Fruit fly (Drosophila melanogaster) whole organism, embryonic: ENCODE results near the gene Ptpmeg2.

Source experiments
- Bgb ChIP-seq: fragments of 200-800 bp; sonication (Bioruptor generic); IDR thresholded peaks from 2 replicates; pipeline ENCODE4 v1.3.6; 2022; ENCODE audit warnings: missing biosample characterization, missing genetic modification characterization; ENCODE audit not compliant: partially characterized antibody
- CG11247 ChIP-seq: fragments of 200-800 bp; sonication (Bioruptor generic); IDR thresholded peaks from 2 replicates; pipeline ENCODE4 v1.3.6; 2022; ENCODE audit warnings: missing biosample characterization, missing genetic modification characterization
- CG12071 ChIP-seq: fragments of 200-800 bp; sonication (Bioruptor generic); optimal IDR thresholded peaks from 3 replicates; lab custom pipeline; 2018; ENCODE audit warnings: missing biosample characterization, mild to moderate bottlenecking, missing genetic modification characterization
- CG14710 ChIP-seq: fragments of 200-800 bp; sonication (Bioruptor generic); optimal IDR thresholded peaks from 3 replicates; lab custom pipeline; 2019; ENCODE audit warnings: missing biosample characterization, mild to moderate bottlenecking, missing genetic modification characterization, moderate library complexity
- CG16779 ChIP-seq: fragments of 200-800 bp; sonication (Bioruptor generic); IDR thresholded peaks from 2 replicates; pipeline ENCODE4 v1.3.6; 2022; ENCODE audit warnings: missing biosample characterization, missing genetic modification characterization
- CG16813 ChIP-seq: fragments of 200-800 bp; sonication (Bioruptor generic); IDR thresholded peaks from 3 replicates; pipeline ENCODE4 v1.3.6; 2022; ENCODE audit warnings: missing biosample characterization, missing genetic modification characterization; ENCODE audit not compliant: partially characterized antibody
- CG17328 ChIP-seq: fragments of 200-800 bp; sonication (Bioruptor generic); IDR thresholded peaks from 2 replicates; pipeline ENCODE4 v1.3.6; 2022; ENCODE audit warnings: missing biosample characterization, missing genetic modification characterization
- CG17359 ChIP-seq: fragments of 200-800 bp; sonication (Bioruptor generic); optimal IDR thresholded peaks from 3 replicates; lab custom pipeline; 2018; ENCODE audit warnings: missing biosample characterization, mild to moderate bottlenecking, missing genetic modification characterization, moderate library complexity
- CG17829 ChIP-seq: fragments of 200-800 bp; optimal IDR thresholded peaks from 2 replicates; lab custom pipeline; 2019; ENCODE audit warnings: missing biosample characterization, mild to moderate bottlenecking, missing genetic modification characterization, moderate library complexity
- CG17912 ChIP-seq: fragments of 200-800 bp; sonication (Bioruptor generic); optimal IDR thresholded peaks from 2 replicates; lab custom pipeline; 2018; ENCODE audit warnings: missing biosample characterization, mild to moderate bottlenecking, missing genetic modification characterization
- CG30403 ChIP-seq: fragments of 200-800 bp; sonication (Bioruptor generic); optimal IDR thresholded peaks from 3 replicates; lab custom pipeline; 2016; ENCODE audit warnings: missing biosample characterization, missing genetic modification characterization
- CG3163 ChIP-seq: fragments of 200-800 bp; sonication (Bioruptor generic); optimal IDR thresholded peaks from 3 replicates; lab custom pipeline; 2016; ENCODE audit warnings: missing biosample characterization, missing genetic modification characterization
- CG4282 ChIP-seq: fragments of 200-800 bp; sonication (Bioruptor generic); optimal IDR thresholded peaks from 2 replicates; lab custom pipeline; 2016; ENCODE audit warnings: missing biosample characterization, missing genetic modification characterization
- CG4730 ChIP-seq: fragments of 200-800 bp; sonication (Bioruptor generic); IDR thresholded peaks from 2 replicates; pipeline ENCODE4 v1.3.6; 2022; ENCODE audit warnings: missing biosample characterization, missing genetic modification characterization
- CG7963 ChIP-seq: fragments of 200-800 bp; sonication (Bioruptor generic); IDR thresholded peaks from 3 replicates; pipeline ENCODE4 v1.3.6; 2022; ENCODE audit warnings: missing biosample characterization, missing genetic modification characterization; ENCODE audit not compliant: partially characterized antibody
- CG7987 ChIP-seq: fragments of 200-800 bp; sonication (Bioruptor generic); optimal IDR thresholded peaks from 2 replicates; lab custom pipeline; 2018; ENCODE audit warnings: missing biosample characterization, mild to moderate bottlenecking, missing genetic modification characterization, moderate library complexity
- CG8281 ChIP-seq: fragments of 200-800 bp; sonication (Bioruptor generic); optimal IDR thresholded peaks from 2 replicates; lab custom pipeline; 2018; ENCODE audit warnings: missing biosample characterization, mild to moderate bottlenecking, missing genetic modification characterization, moderate library complexity
- CG8388 ChIP-seq: fragments of 200-800 bp; sonication (Bioruptor generic); optimal IDR thresholded peaks from 2 replicates; lab custom pipeline; 2019; ENCODE audit warnings: missing biosample characterization, mild to moderate bottlenecking, missing genetic modification characterization, moderate library complexity
- CkIIα-i1 ChIP-seq: fragments of 200-800 bp; sonication (Bioruptor generic); IDR thresholded peaks from 2 replicates; pipeline ENCODE4 v1.3.6; 2022; ENCODE audit warnings: missing biosample characterization, missing genetic modification characterization
- Deaf1 ChIP-seq: fragments of 200-800 bp; optimal IDR thresholded peaks from 3 replicates; lab custom pipeline; 2019; ENCODE audit warnings: missing biosample characterization, mild to moderate bottlenecking, missing genetic modification characterization, moderate library complexity
- Dek ChIP-seq: fragments of 200-800 bp; sonication (Bioruptor generic); optimal IDR thresholded peaks from 3 replicates; lab custom pipeline; 2019; ENCODE audit warnings: missing biosample characterization, mild to moderate bottlenecking, missing genetic modification characterization, moderate library complexity
- Dip2 ChIP-seq: fragments of 200-800 bp; sonication (Bioruptor generic); IDR thresholded peaks from 2 replicates; pipeline ENCODE4 v1.3.6; 2022; ENCODE audit warnings: missing biosample characterization, missing genetic modification characterization
- GATAe ChIP-seq: fragments of 200-800 bp; sonication (Bioruptor generic); conservative IDR thresholded peaks from 2 replicates; pipeline ENCODE4 v1.3.6; 2022; ENCODE audit warnings: missing biosample characterization, missing genetic modification characterization
- HLH54F ChIP-seq: fragments of 200-800 bp; sonication (Bioruptor generic); optimal IDR thresholded peaks from 3 replicates; lab custom pipeline; 2016; ENCODE audit warnings: missing biosample characterization, missing genetic modification characterization
- Med ChIP-seq: fragments of 200-800 bp; sonication (Bioruptor generic); peaks from one replicate; lab custom pipeline; 2016; ENCODE audit warnings: missing biosample characterization, missing genetic modification characterization, mild to moderate bottlenecking, inconsistent platforms, moderate library complexity
- Oaz ChIP-seq: fragments of 200-800 bp; sonication (Bioruptor generic); IDR thresholded peaks from 2 replicates; pipeline ENCODE4 v1.3.6; 2022; ENCODE audit warnings: missing biosample characterization, missing genetic modification characterization
- Scr ChIP-seq: fragments of 200-800 bp; sonication (Bioruptor generic); IDR thresholded peaks from 2 replicates; pipeline ENCODE4 v1.3.6; 2022; ENCODE audit warnings: missing biosample characterization, missing genetic modification characterization; ENCODE audit not compliant: partially characterized antibody
- cas ChIP-seq: fragments of 200-800 bp; sonication (Bioruptor generic); IDR thresholded peaks from 2 replicates; pipeline ENCODE4 v1.3.6; 2022; ENCODE audit warnings: missing biosample characterization, missing genetic modification characterization
- crol ChIP-seq: fragments of 200-800 bp; sonication (Bioruptor generic); IDR thresholded peaks from 2 replicates; pipeline ENCODE4 v1.3.6; 2022; ENCODE audit warnings: missing biosample characterization, missing genetic modification characterization
- dmrt99B ChIP-seq: fragments of 200-800 bp; sonication (Bioruptor generic); optimal IDR thresholded peaks from 2 replicates; lab custom pipeline; 2018; ENCODE audit warnings: missing biosample characterization, mild to moderate bottlenecking, missing genetic modification characterization, moderate library complexity
- ems ChIP-seq: fragments of 200-800 bp; sonication (Bioruptor generic); optimal IDR thresholded peaks from 3 replicates; lab custom pipeline; 2016; ENCODE audit warnings: missing biosample characterization, missing genetic modification characterization
- esg ChIP-seq: fragments of 200-800 bp; sonication (Bioruptor generic); conservative IDR thresholded peaks from 2 replicates; pipeline ENCODE4 v1.3.6; 2022; ENCODE audit warnings: missing biosample characterization, missing genetic modification characterization
- exex ChIP-seq: fragments of 200-800 bp; sonication (Bioruptor generic); optimal IDR thresholded peaks from 4 replicates; lab custom pipeline; 2018; ENCODE audit warnings: missing biosample characterization, mild to moderate bottlenecking, missing genetic modification characterization, moderate library complexity
- fd102C ChIP-seq: fragments of 200-800 bp; sonication (Bioruptor generic); optimal IDR thresholded peaks from 2 replicates; lab custom pipeline; 2018; ENCODE audit warnings: missing biosample characterization, mild to moderate bottlenecking, missing genetic modification characterization, moderate library complexity
- fd96Cb ChIP-seq: fragments of 200-800 bp; sonication (Bioruptor generic); optimal IDR thresholded peaks from 2 replicates; lab custom pipeline; 2018; ENCODE audit warnings: missing biosample characterization, mild to moderate bottlenecking, missing genetic modification characterization, moderate library complexity
- fu2 ChIP-seq: fragments of 200-800 bp; sonication (Bioruptor generic); optimal IDR thresholded peaks from 2 replicates; lab custom pipeline; 2016; ENCODE audit warnings: missing biosample characterization, missing genetic modification characterization
- gcm2 ChIP-seq: fragments of 200-800 bp; sonication (Bioruptor generic); optimal IDR thresholded peaks from 2 replicates; lab custom pipeline; 2016; ENCODE audit warnings: missing biosample characterization, missing genetic modification characterization
- gem ChIP-seq: fragments of 200-800 bp; sonication (Bioruptor generic); optimal IDR thresholded peaks from 2 replicates; lab custom pipeline; 2019; ENCODE audit warnings: missing biosample characterization, mild to moderate bottlenecking, missing genetic modification characterization, moderate library complexity
- gfzf ChIP-seq: fragments of 200-800 bp; sonication (Bioruptor generic); optimal IDR thresholded peaks from 2 replicates; lab custom pipeline; 2016; ENCODE audit warnings: missing biosample characterization, mild to moderate bottlenecking, missing genetic modification characterization, moderate library complexity
- grau ChIP-seq: fragments of 200-800 bp; optimal IDR thresholded peaks from 3 replicates; lab custom pipeline; 2019; ENCODE audit warnings: missing biosample characterization, mild to moderate bottlenecking, missing genetic modification characterization, moderate library complexity
- hbn ChIP-seq: fragments of 200-800 bp; sonication (Bioruptor generic); IDR thresholded peaks from 2 replicates; pipeline ENCODE4 v1.3.6; 2022; ENCODE audit warnings: missing biosample characterization, missing genetic modification characterization; ENCODE audit not compliant: partially characterized antibody
- hkb ChIP-seq, 2 experiments: fragments of 200-800 bp in 1 of 2; fragments of >200 bp in 1 of 2; sonication (Bioruptor generic) in 1 of 2; IDR thresholded peaks in 1 of 2; optimal IDR thresholded peaks in 1 of 2; 2 replicates each; pipeline versions ENCODE4 v1.3.6 to Lab custom; 2017 to 2022; ENCODE audit warnings: missing biosample characterization in 1 of 2, missing genetic modification characterization in 1 of 2
- insv ChIP-seq, 2 experiments: fragments of 200-800 bp; sonication (Bioruptor generic); optimal IDR thresholded peaks; 3 replicates each; lab custom pipeline; 2016 to 2018; ENCODE audit warnings: missing biosample characterization in 2 of 2, missing genetic modification characterization in 2 of 2
- sd ChIP-seq: fragments of 200-800 bp; sonication (Bioruptor generic); optimal IDR thresholded peaks from 3 replicates; lab custom pipeline; 2018; ENCODE audit warnings: missing biosample characterization, mild to moderate bottlenecking, missing genetic modification characterization, moderate library complexity
- sna ChIP-seq: fragments of 200-800 bp; sonication (Bioruptor generic); IDR thresholded peaks from 2 replicates; pipeline ENCODE4 v1.3.6; 2022; ENCODE audit warnings: missing biosample characterization, missing genetic modification characterization; ENCODE audit not compliant: partially characterized antibody
- so ChIP-seq: fragments of 200-800 bp; sonication (Bioruptor generic); IDR thresholded peaks from 3 replicates; pipeline ENCODE4 v1.3.6; 2022; ENCODE audit warnings: missing biosample characterization, missing genetic modification characterization
- vfl ChIP-seq: fragments of 200-800 bp; sonication (Bioruptor generic); optimal IDR thresholded peaks from 2 replicates; lab custom pipeline; 2016; ENCODE audit warnings: missing biosample characterization, missing genetic modification characterization
- vnd ChIP-seq: fragments of 200-800 bp; sonication (Bioruptor generic); IDR thresholded peaks from 3 replicates; pipeline ENCODE4 v1.3.6; 2022; ENCODE audit warnings: missing biosample characterization, missing genetic modification characterization; ENCODE audit not compliant: partially characterized antibody

The Ptpmeg2 gene

dm6 chrX:9578696-9579509 is 80.0 kb downstream of the Ptpmeg2 start (continued):
- TF ChIP-seq Bgb (GFP tag; lab: Robert Waterston, UW), result no peak
- peak; percentile 88 for TF ChIP-seq CG8281 (tag; lab: Kevin White, UChicago)
- TF ChIP-seq Scr (GFP tag; lab: Robert Waterston, UW), result no peak
- peak; percentile 98 for TF ChIP-seq dmrt99B (tag; lab: Kevin White, UChicago)
- peak; percentile 99 for TF ChIP-seq fd96Cb (tag; lab: Kevin White, UChicago)
- TF ChIP-seq grau, result peak; percentile 97
- TF ChIP-seq exex (tag; lab: Kevin White, UChicago), result peak; percentile 65
- peak; percentile 98 for TF ChIP-seq CG4730 (GFP tag; lab: Robert Waterston, UW)
- no peak for TF ChIP-seq CG16813 (GFP tag; lab: Robert Waterston, UW)
- peak; percentile 97 for TF ChIP-seq gcm2
- peak; percentile 100 for TF ChIP-seq Med (GFP tag; lab: Kevin White, UChicago)
- peak; percentile 98 for TF ChIP-seq HLH54F
- peak; percentile 99 for TF ChIP-seq gem (tag; lab: Kevin White, UChicago)
- TF ChIP-seq CG17912 (GFP tag; lab: Kevin White, UChicago), result peak; percentile 58
- TF ChIP-seq crol (GFP tag; lab: Robert Waterston, UW), result peak; percentile 96
- peak; percentile 88 for TF ChIP-seq fd102C
- peak; percentile 97 for TF ChIP-seq esg (GFP tag; lab: Robert Waterston, UW)
- TF ChIP-seq vnd, result no peak
- TF ChIP-seq Dip2 (GFP tag; lab: Robert Waterston, UW), result peak; percentile 63
- peak; percentile 99 for TF ChIP-seq ems
- TF ChIP-seq hkb (optimal IDR thresholded peaks at IDR 0.05; lab: Kevin White, UChicago), result no peak
- TF ChIP-seq hkb (GFP tag; IDR thresholded peaks at IDR 0.05; lab: Robert Waterston, UW), result peak; percentile 98
- peak; percentile 39 to 40 for TF ChIP-seq insv (GFP tag; optimal IDR thresholded peaks at IDR 0.05; lab: Kevin White, UChicago)
- peak; percentile 97 for TF ChIP-seq fu2
- peak; percentile 98 for TF ChIP-seq CG30403 (GFP tag; lab: Kevin White, UChicago)
- peak; percentile 98 for TF ChIP-seq vfl (GFP tag; lab: Kevin White, UChicago)
- peak; percentile 94 for TF ChIP-seq CG7987 (GFP tag; lab: Kevin White, UChicago)
- no peak for TF ChIP-seq sna (GFP tag; lab: Robert Waterston, UW)
- peak; percentile 33 for TF ChIP-seq gfzf (GFP tag; lab: Kevin White, UChicago)
- TF ChIP-seq cas (GFP tag; lab: Robert Waterston, UW), result peak; percentile 95
- no peak for TF ChIP-seq hbn (GFP tag; lab: Robert Waterston, UW)
- peak; percentile 92 for TF ChIP-seq Oaz (GFP tag; lab: Robert Waterston, UW)
- peak; percentile 99 for TF ChIP-seq CG11247 (GFP tag; lab: Robert Waterston, UW)
- peak; percentile 95 for TF ChIP-seq CG4282
- TF ChIP-seq CG14710 (tag; lab: Kevin White, UChicago), result peak; percentile 97
- peak; percentile 98 for TF ChIP-seq CG17829 (tag; lab: Kevin White, UChicago)
- peak; percentile 74 for TF ChIP-seq Deaf1 (tag; lab: Kevin White, UChicago)
- TF ChIP-seq so (GFP tag; lab: Robert Waterston, UW), result peak; percentile 98
- peak; percentile 99 for TF ChIP-seq CG17328 (GFP tag; lab: Robert Waterston, UW)
- TF ChIP-seq CG8388 (GFP tag; lab: Kevin White, UChicago), result peak; percentile 97
- peak; percentile 85 for TF ChIP-seq CkIIα-i1 (GFP tag; lab: Robert Waterston, UW)
- TF ChIP-seq Dek (tag; lab: Kevin White, UChicago), result peak; percentile 96
- TF ChIP-seq CG16779 (GFP tag; lab: Robert Waterston, UW), result peak; percentile 97
- TF ChIP-seq CG12071, result peak; percentile 96
- TF ChIP-seq CG3163, result peak; percentile 92
- peak; percentile 89 for TF ChIP-seq sd (tag; lab: Kevin White, UChicago)
- peak; percentile 99 for TF ChIP-seq CG17359 (tag; lab: Kevin White, UChicago)
- no peak for TF ChIP-seq CG7963 (GFP tag; lab: Robert Waterston, UW)
- TF ChIP-seq GATAe (GFP tag; lab: Robert Waterston, UW), result peak; percentile 86
